Fruit fly (Drosophila melanogaster) S2 (cell line): ENCODE results near the gene bt.

Experiments
- CG8478 ChIP-seq: fragments of >200 bp; optimal IDR thresholded peaks from 2 replicates; lab custom pipeline; 2018
- CTCF ChIP-seq, 2 experiments: fragments of >200 bp; optimal IDR thresholded peaks; 2 replicates each; lab custom pipeline; 2018

DNA sequence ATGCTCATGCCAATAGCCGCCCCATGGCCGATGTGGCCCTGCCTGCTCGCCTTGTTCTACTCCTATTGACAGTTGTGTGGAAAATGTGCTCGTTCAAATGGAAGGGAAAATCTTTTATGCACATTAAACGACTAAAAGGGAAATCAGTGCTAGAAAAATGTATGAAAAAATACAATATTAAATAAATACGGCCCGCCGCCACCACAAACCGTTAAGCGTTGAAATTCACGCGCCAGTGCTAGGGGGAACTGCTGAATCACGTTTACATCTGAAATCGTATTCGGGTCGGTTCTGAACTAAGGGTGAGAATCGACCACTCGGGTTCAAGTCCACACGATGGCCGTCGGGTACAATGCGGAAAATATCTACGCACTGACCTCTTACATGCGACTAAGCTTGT is 11.3 kb upstream of the bt start:
- TF ChIP-seq CG8478 (lab: Kevin White, UChicago) (no peak), CTCF (optimal IDR thresholded peaks at IDR 0.05; lab: Kevin White, UChicago) (no peak)
